Worm (Caenorhabditis elegans) whole organism, L2 larva: ENCODE measurements around the gene srh-216.

Experiments
- F13H6.1 ChIP-seq: sonication (generic microtip); optimal IDR thresholded peaks from 2 replicates; lab custom pipeline; 2016; ENCODE audit warnings: missing genetic modification characterization, missing compliant biosample characterization
- R02D3.7 ChIP-seq: fragments of 150-350 bp; optimal IDR thresholded peaks from 2 replicates; lab custom pipeline; 2014; ENCODE audit warnings: missing biosample characterization, missing genetic modification characterization
- Y55F3AM.14 ChIP-seq: fragments of 200-800 bp; sonication (Bioruptor generic); optimal IDR thresholded peaks from 2 replicates; lab custom pipeline; 2018; ENCODE audit warnings: mild to moderate bottlenecking, missing genetic modification characterization, missing compliant biosample characterization
- ZK546.5 ChIP-seq: sonication (generic microtip); optimal IDR thresholded peaks from 2 replicates; lab custom pipeline; 2017; ENCODE audit warnings: missing biosample characterization, missing genetic modification characterization
- aly-2 ChIP-seq: fragments of 150-350 bp; optimal IDR thresholded peaks from 2 replicates; lab custom pipeline; 2014; ENCODE audit warnings: missing biosample characterization, missing genetic modification characterization
- ama-1 ChIP-seq: fragments of 150-350 bp; optimal IDR thresholded peaks from 2 replicates; lab custom pipeline; 2018; ENCODE audit warnings: inconsistent platforms
- ceh-16 ChIP-seq: fragments of 150-350 bp; optimal IDR thresholded peaks from 2 replicates; lab custom pipeline; 2014; ENCODE audit warnings: missing biosample characterization, missing genetic modification characterization
- ceh-82 ChIP-seq: fragments of 150-350 bp; optimal IDR thresholded peaks from 2 replicates; lab custom pipeline; 2014; ENCODE audit warnings: missing biosample characterization, missing genetic modification characterization
- crh-2 ChIP-seq: sonication (generic microtip); optimal IDR thresholded peaks from 2 replicates; lab custom pipeline; 2017; ENCODE audit warnings: missing biosample characterization, missing genetic modification characterization
- dmd-4 ChIP-seq: sonication (generic microtip); optimal IDR thresholded peaks from 2 replicates; lab custom pipeline; 2017; ENCODE audit warnings: missing biosample characterization, missing genetic modification characterization
- egl-27 ChIP-seq: sonication (generic microtip); optimal IDR thresholded peaks from 3 replicates; lab custom pipeline; 2017; ENCODE audit warnings: missing biosample characterization, missing genetic modification reagents, missing genetic modification characterization
- elt-1 ChIP-seq: fragments of 150-350 bp; optimal IDR thresholded peaks from 2 replicates; lab custom pipeline; 2014; ENCODE audit warnings: missing biosample characterization, missing genetic modification characterization
- elt-3 ChIP-seq: sonication (generic microtip); optimal IDR thresholded peaks from 2 replicates; lab custom pipeline; 2017; ENCODE audit warnings: missing biosample characterization, missing genetic modification characterization
- gmeb-1 ChIP-seq: fragments of 150-350 bp; optimal IDR thresholded peaks from 2 replicates; lab custom pipeline; 2014; ENCODE audit warnings: missing biosample characterization, missing genetic modification characterization
- lin-11 ChIP-seq: fragments of 150-350 bp; sonication (generic microtip); optimal IDR thresholded peaks from 2 replicates; lab custom pipeline; 2014; ENCODE audit warnings: missing biosample characterization, missing genetic modification characterization, inconsistent platforms, mixed read lengths
- lin-13 ChIP-seq: fragments of 150-350 bp; optimal IDR thresholded peaks from 2 replicates; lab custom pipeline; 2014; ENCODE audit warnings: missing biosample characterization, missing genetic modification reagents, missing genetic modification characterization
- lin-39 ChIP-seq: fragments of 150-350 bp; optimal IDR thresholded peaks from 2 replicates; lab custom pipeline; 2014; ENCODE audit warnings: missing biosample characterization, missing genetic modification reagents, missing genetic modification characterization
- lsy-2 ChIP-seq, 2 experiments: fragments of 150-350 bp in 1 of 2; sonication (generic microtip) in 1 of 2; optimal IDR thresholded peaks; 2 replicates each; lab custom pipeline; 2014 to 2017; ENCODE audit warnings: missing biosample characterization in 2 of 2, missing genetic modification characterization in 2 of 2
- mab-5 ChIP-seq: fragments of 150-350 bp; optimal IDR thresholded peaks from 2 replicates; lab custom pipeline; 2014; ENCODE audit warnings: missing biosample characterization, missing genetic modification characterization
- mbf-1 ChIP-seq: sonication (generic microtip); optimal IDR thresholded peaks from 2 replicates; lab custom pipeline; 2017; ENCODE audit warnings: missing biosample characterization, missing genetic modification characterization
- mdl-1 ChIP-seq, 2 experiments: fragments of 150-350 bp in 1 of 2; sonication (generic microtip) in 1 of 2; optimal IDR thresholded peaks; 2 replicates each; lab custom pipeline; 2017; ENCODE audit warnings: missing biosample characterization in 2 of 2, missing genetic modification characterization in 2 of 2
- nhr-10 ChIP-seq: sonication (generic microtip); optimal IDR thresholded peaks from 2 replicates; lab custom pipeline; 2017; ENCODE audit warnings: missing biosample characterization, missing genetic modification characterization
- nhr-11 ChIP-seq: fragments of 150-350 bp; optimal IDR thresholded peaks from 2 replicates; lab custom pipeline; 2014; ENCODE audit warnings: missing biosample characterization, missing genetic modification characterization
- nhr-12 ChIP-seq: fragments of 150-350 bp; optimal IDR thresholded peaks from 2 replicates; lab custom pipeline; 2014; ENCODE audit warnings: missing biosample characterization, missing genetic modification characterization
- nhr-21 ChIP-seq: fragments of 150-350 bp; optimal IDR thresholded peaks from 2 replicates; lab custom pipeline; 2014; ENCODE audit warnings: missing biosample characterization, missing genetic modification characterization
- nhr-23 ChIP-seq: fragments of 150-350 bp; optimal IDR thresholded peaks from 2 replicates; lab custom pipeline; 2014; ENCODE audit warnings: missing biosample characterization, missing genetic modification reagents, missing genetic modification characterization
- nhr-237 ChIP-seq: fragments of 150-350 bp; optimal IDR thresholded peaks from 2 replicates; lab custom pipeline; 2014; ENCODE audit warnings: missing biosample characterization, missing genetic modification characterization
- nhr-6 ChIP-seq: fragments of 150-350 bp; optimal IDR thresholded peaks from 2 replicates; lab custom pipeline; 2014; ENCODE audit warnings: missing biosample characterization, missing genetic modification characterization
- nhr-77 ChIP-seq: fragments of 150-350 bp; optimal IDR thresholded peaks from 2 replicates; lab custom pipeline; 2014; ENCODE audit warnings: missing biosample characterization, missing genetic modification characterization
- peb-1 ChIP-seq: fragments of 150-350 bp; optimal IDR thresholded peaks from 2 replicates; lab custom pipeline; 2014; ENCODE audit warnings: missing biosample characterization, missing genetic modification characterization
- sma-9 ChIP-seq, 2 experiments: fragments of 150-350 bp in 1 of 2; sonication (generic microtip) in 1 of 2; optimal IDR thresholded peaks; 2 replicates each; lab custom pipeline; 2014 to 2016; ENCODE audit warnings: missing genetic modification characterization in 2 of 2, mild to moderate bottlenecking in 1 of 2, missing biosample characterization in 1 of 2, missing compliant biosample characterization in 1 of 2, missing genetic modification reagents in 1 of 2, moderate library complexity in 1 of 2
- snpc-4 ChIP-seq: fragments of 150-350 bp; optimal IDR thresholded peaks from 2 replicates; lab custom pipeline; 2014; ENCODE audit warnings: missing biosample characterization, missing genetic modification characterization
- unc-62 ChIP-seq: fragments of 150-350 bp; optimal IDR thresholded peaks from 2 replicates; lab custom pipeline; 2014; ENCODE audit warnings: missing biosample characterization, missing genetic modification reagents, missing genetic modification characterization
- zag-1 ChIP-seq: fragments of 150-350 bp; optimal IDR thresholded peaks from 2 replicates; lab custom pipeline; 2014; ENCODE audit warnings: missing biosample characterization, missing genetic modification characterization
- ztf-1 ChIP-seq: fragments of 200-800 bp; sonication (Bioruptor generic); conservative IDR thresholded peaks from 2 replicates; pipeline ENCODE4 v1.3.6; 2022; ENCODE audit warnings: missing genetic modification characterization, missing compliant biosample characterization
- ztf-11 ChIP-seq: sonication (generic microtip); optimal IDR thresholded peaks from 2 replicates; lab custom pipeline; 2017; ENCODE audit warnings: missing biosample characterization, missing genetic modification characterization
- ztf-4 ChIP-seq: fragments of 150-350 bp; optimal IDR thresholded peaks from 2 replicates; lab custom pipeline; 2014; ENCODE audit warnings: missing biosample characterization, missing genetic modification characterization

The srh-216 gene

ce11 chrV:16827485-16827884, at the start of gene srh-216:
Gene srh-216 (minus strand): TSS chrV:16827585.
- TF ChIP-seq dmd-4 (tag; lab: Kevin White, UChicago) (no peak), ZK546.5 (tag; lab: Kevin White, UChicago) (no peak), zag-1 (tag; lab: Kevin White, UChicago) (no peak), nhr-21 (tag; lab: Kevin White, UChicago) (no peak), ztf-4 (tag; lab: Kevin White, UChicago) (no peak), nhr-6 (tag; lab: Kevin White, UChicago) (no peak), sma-9 (GFP tag; optimal IDR thresholded peaks at IDR 0.05; lab: Kevin White, UChicago) (no peak), sma-9 (tag; optimal IDR thresholded peaks at IDR 0.05; lab: Kevin White, UChicago) (no peak), ceh-16 (tag; lab: Kevin White, UChicago) (no peak), lin-39 (tag; lab: Kevin White, UChicago) (no peak), lin-11 (tag; lab: Kevin White, UChicago) (no peak), egl-27 (tag; lab: Kevin White, UChicago) (no peak), snpc-4 (no peak), R02D3.7 (tag; lab: Kevin White, UChicago) (no peak), nhr-237 (tag; lab: Kevin White, UChicago) (no peak)

- TF ChIP-seq lin-39 (tag; lab: Kevin White, UChicago) (no peak), elt-3 (tag; lab: Kevin White, UChicago) (no peak), lsy-2 (tag; optimal IDR thresholded peaks at IDR 0.05; lab: Kevin White, UChicago) (no peak), egl-27 (tag; lab: Kevin White, UChicago) (no peak), elt-1 (tag; lab: Kevin White, UChicago) (no peak), mdl-1 (tag; optimal IDR thresholded peaks at IDR 0.05; lab: Kevin White, UChicago) (no peak), R02D3.7 (tag; lab: Kevin White, UChicago) (no peak), ztf-1 (no peak), gmeb-1 (no peak), ztf-4 (tag; lab: Kevin White, UChicago) (no peak), mab-5 (tag; lab: Kevin White, UChicago) (no peak), ztf-11 (tag; lab: Kevin White, UChicago) (no peak), crh-2 (tag; lab: Kevin White, UChicago) (no peak), sma-9 (GFP tag; optimal IDR thresholded peaks at IDR 0.05; lab: Kevin White, UChicago) (no peak), sma-9 (tag; optimal IDR thresholded peaks at IDR 0.05; lab: Kevin White, UChicago) (no peak), zag-1 (tag; lab: Kevin White, UChicago) (no peak), nhr-237 (tag; lab: Kevin White, UChicago) (no peak), F13H6.1 (no peak), Y55F3AM.14 (GFP tag; lab: Kevin White, UChicago) (no peak), aly-2 (tag; lab: Kevin White, UChicago) (no peak)
Observed at ce11 chrV:16874966-16875365, 47.6 kb upstream of the srh-216 start, which contains the start of gene F49A5.10. Gene F49A5.10 (plus strand): TSS chrV:16875266.

- no peak for TF ChIP-seq lin-11 (tag; lab: Kevin White, UChicago)
- no peak for TF ChIP-seq lsy-2 (tag; optimal IDR thresholded peaks at IDR 0.05; lab: Kevin White, UChicago)
- no peak for TF ChIP-seq nhr-12
- TF ChIP-seq mdl-1 (tag; optimal IDR thresholded peaks at IDR 0.05; lab: Kevin White, UChicago): no peak
- no peak for TF ChIP-seq nhr-10 (tag; lab: Kevin White, UChicago)
- TF ChIP-seq unc-62 (GFP tag; lab: Kevin White, UChicago): no peak
- no peak for TF ChIP-seq mab-5 (tag; lab: Kevin White, UChicago)
- TF ChIP-seq nhr-77: no peak
- no peak for TF ChIP-seq nhr-23
- TF ChIP-seq peb-1 (tag; lab: Kevin White, UChicago): no peak
- TF ChIP-seq F13H6.1: no peak
- TF ChIP-seq ceh-16 (tag; lab: Kevin White, UChicago): no peak
- no peak for TF ChIP-seq ztf-11 (tag; lab: Kevin White, UChicago)
- no peak for TF ChIP-seq lin-13 (GFP tag; lab: Kevin White, UChicago)
- TF ChIP-seq snpc-4: no peak
- TF ChIP-seq elt-1 (tag; lab: Kevin White, UChicago): no peak
- TF ChIP-seq nhr-11 (tag; lab: Kevin White, UChicago): no peak
- TF ChIP-seq ama-1 (lab: Kevin White, UChicago): no peak
- TF ChIP-seq mbf-1: no peak
- TF ChIP-seq elt-3 (tag; lab: Kevin White, UChicago): no peak
Observed at ce11 chrV:16873642-16874041, 46.3 kb upstream of the srh-216 start, which contains the start of gene srw-23. Gene srw-23 (plus strand): TSS chrV:16873942.

ce11 chrV:16871387-16871786, 44.0 kb upstream of the srh-216 start, which contains the start of gene thn-4:
Gene thn-4 (minus strand): TSS chrV:16871487.
- TF ChIP-seq peb-1 (tag; lab: Kevin White, UChicago): no peak
- no peak for TF ChIP-seq ceh-82 (tag; lab: Kevin White, UChicago)
- TF ChIP-seq gmeb-1: no peak
- TF ChIP-seq R02D3.7 (tag; lab: Kevin White, UChicago): no peak
- TF ChIP-seq lin-39 (tag; lab: Kevin White, UChicago): no peak
